Worm (Caenorhabditis elegans) whole organism, young adult: Measurements from ENCODE around the gene fbxb-10.

Source experiments
- D2030.7 ChIP-seq: fragments of 200-800 bp; sonication (Bioruptor generic); IDR thresholded peaks from 2 replicates; pipeline ENCODE4 v1.3.6; 2022; ENCODE audit warnings: missing genetic modification reagents, missing genetic modification characterization, missing compliant biosample characterization
- F10E7.11 ChIP-seq: sonication (generic microtip); optimal IDR thresholded peaks from 2 replicates; lab custom pipeline; 2017; ENCODE audit warnings: mild to moderate bottlenecking, missing genetic modification characterization, moderate library complexity, missing compliant biosample characterization
- F22D6.2 ChIP-seq: sonication (generic microtip); optimal IDR thresholded peaks from 2 replicates; lab custom pipeline; 2016; ENCODE audit warnings: mild to moderate bottlenecking, missing genetic modification characterization, missing compliant biosample characterization
- Y56A3A.18 ChIP-seq: fragments of 200-800 bp; sonication (Bioruptor generic); IDR thresholded peaks from 2 replicates; pipeline ENCODE4 v1.3.6; 2022; ENCODE audit warnings: missing genetic modification reagents, missing genetic modification characterization, missing compliant biosample characterization
- Y95B8A.8 ChIP-seq: fragments of 200-800 bp; sonication (Bioruptor generic); IDR thresholded peaks from 2 replicates; pipeline ENCODE4 v1.3.6; 2022; ENCODE audit warnings: missing genetic modification reagents, missing genetic modification characterization, missing compliant biosample characterization
- akir-1 ChIP-seq: fragments of 200-800 bp; sonication (Bioruptor generic); optimal IDR thresholded peaks from 2 replicates; lab custom pipeline; 2018; ENCODE audit warnings: mild to moderate bottlenecking, missing genetic modification characterization, moderate library complexity, missing compliant biosample characterization
- atf-7 ChIP-seq: sonication (generic microtip); optimal IDR thresholded peaks from 2 replicates; lab custom pipeline; 2017; ENCODE audit warnings: mild to moderate bottlenecking, missing genetic modification characterization, missing compliant biosample characterization
- ccch-3 ChIP-seq: fragments of 200-800 bp; sonication (Bioruptor generic); optimal IDR thresholded peaks from 2 replicates; lab custom pipeline; 2018; ENCODE audit warnings: mild to moderate bottlenecking, missing genetic modification characterization, missing compliant biosample characterization
- cebp-1 ChIP-seq, 2 experiments: fragments of 200-800 bp in 1 of 2; sonication (Bioruptor generic) in 1 of 2; sonication (generic microtip) in 1 of 2; IDR thresholded peaks in 1 of 2; optimal IDR thresholded peaks in 1 of 2; 2 replicates each; pipeline versions ENCODE4 v1.3.6 to Lab custom; 2017 to 2022; ENCODE audit warnings: missing compliant biosample characterization in 2 of 2, missing genetic modification characterization in 2 of 2, mild to moderate bottlenecking in 1 of 2, missing genetic modification reagents in 1 of 2, moderate library complexity in 1 of 2
- ceh-40 ChIP-seq: fragments of 200-800 bp; sonication (Bioruptor generic); IDR thresholded peaks from 2 replicates; pipeline ENCODE4 v1.3.6; 2022; ENCODE audit warnings: missing genetic modification characterization, missing compliant biosample characterization
- chd-7 ChIP-seq: sonication (generic microtip); optimal IDR thresholded peaks from 2 replicates; lab custom pipeline; 2016; ENCODE audit warnings: mild to moderate bottlenecking, missing genetic modification characterization, moderate library complexity, missing compliant biosample characterization
- dpl-1 ChIP-seq: fragments of 150-350 bp; optimal IDR thresholded peaks from 2 replicates; lab custom pipeline; 2014; ENCODE audit warnings: missing biosample characterization, missing genetic modification reagents, missing genetic modification characterization
- hlh-26 ChIP-seq: fragments of 200-800 bp; sonication (Bioruptor generic); conservative IDR thresholded peaks from 2 replicates; pipeline ENCODE4 v1.3.6; 2022; ENCODE audit warnings: missing genetic modification reagents, missing genetic modification characterization, missing compliant biosample characterization
- hmg-1.2 ChIP-seq: fragments of 200-800 bp; sonication (Bioruptor generic); IDR thresholded peaks from 2 replicates; pipeline ENCODE4 v1.3.6; 2022; ENCODE audit warnings: missing genetic modification reagents, missing genetic modification characterization, missing compliant biosample characterization
- hrde-1 ChIP-seq: sonication (generic microtip); optimal IDR thresholded peaks from 2 replicates; lab custom pipeline; 2016; ENCODE audit warnings: missing genetic modification characterization, mild to moderate bottlenecking, missing compliant biosample characterization, moderate library complexity, missing genotype, missing genetic modification reagents, borderline replicate concordance
- lsy-27 ChIP-seq: sonication (generic microtip); optimal IDR thresholded peaks from 2 replicates; lab custom pipeline; 2017; ENCODE audit warnings: missing genetic modification characterization, mild to moderate bottlenecking, missing compliant biosample characterization, antibody characterized with exemption, missing genotype, borderline replicate concordance; ENCODE audit not compliant: insufficient read depth
- madf-6 ChIP-seq: fragments of 200-800 bp; sonication (Bioruptor generic); IDR thresholded peaks from 2 replicates; pipeline ENCODE4 v1.3.6; 2022; ENCODE audit warnings: missing genetic modification reagents, missing genetic modification characterization, missing compliant biosample characterization
- mcd-1 ChIP-seq: fragments of 200-800 bp; sonication (Bioruptor generic); IDR thresholded peaks from 2 replicates; pipeline ENCODE4 v1.3.6; 2022; ENCODE audit warnings: missing genetic modification reagents, missing genetic modification characterization, missing compliant biosample characterization
- mel-28 ChIP-seq: sonication (generic microtip); optimal IDR thresholded peaks from 2 replicates; lab custom pipeline; 2016; ENCODE audit warnings: borderline replicate concordance, mild to moderate bottlenecking, missing genetic modification characterization, missing compliant biosample characterization
- nfya-2 ChIP-seq: fragments of 200-800 bp; sonication (Bioruptor generic); IDR thresholded peaks from 2 replicates; pipeline ENCODE4 v1.3.6; 2022; ENCODE audit warnings: missing genetic modification reagents, missing genetic modification characterization, missing compliant biosample characterization
- nfyb-1 ChIP-seq: fragments of 200-800 bp; sonication (Bioruptor generic); IDR thresholded peaks from 2 replicates; pipeline ENCODE4 v1.3.6; 2022; ENCODE audit warnings: missing genetic modification reagents, missing genetic modification characterization, missing compliant biosample characterization
- nhr-27 ChIP-seq: fragments of 200-800 bp; sonication (Bioruptor generic); optimal IDR thresholded peaks from 2 replicates; lab custom pipeline; 2018; ENCODE audit warnings: mild to moderate bottlenecking, missing genetic modification characterization, moderate library complexity, missing compliant biosample characterization
- nhr-80 ChIP-seq: sonication (generic microtip); optimal IDR thresholded peaks from 2 replicates; lab custom pipeline; 2016; ENCODE audit warnings: missing genetic modification characterization, missing compliant biosample characterization
- pha-4 ChIP-seq: fragments of 150-350 bp; sonication (generic microtip); optimal IDR thresholded peaks from 2 replicates; lab custom pipeline; 2014; ENCODE audit warnings: missing biosample characterization, missing genetic modification reagents, missing genetic modification characterization
- rec-8 ChIP-seq, 2 experiments: sonication (generic microtip); optimal IDR thresholded peaks; 2 replicates each; lab custom pipeline; 2016; ENCODE audit warnings: mild to moderate bottlenecking in 2 of 2, missing genetic modification characterization in 2 of 2, missing genetic modification reagents in 2 of 2, missing genotype in 2 of 2, missing biosample characterization in 1 of 2, missing compliant biosample characterization in 1 of 2, moderate library complexity in 1 of 2
- repo-1 ChIP-seq: sonication (generic microtip); optimal IDR thresholded peaks from 2 replicates; lab custom pipeline; 2017; ENCODE audit warnings: mild to moderate bottlenecking, missing genetic modification characterization, missing compliant biosample characterization
- snpc-4 ChIP-seq, 5 experiments: fragments of 150-350 bp in 1 of 5; sonication (generic microtip) in 4 of 5; optimal IDR thresholded peaks; 2 replicates each; lab custom pipeline; 2014 to 2018; ENCODE audit warnings: missing genetic modification characterization in 5 of 5, missing biosample characterization in 3 of 5, antibody characterized with exemption in 2 of 5, mild to moderate bottlenecking in 2 of 5, missing compliant biosample characterization in 2 of 5, missing genotype in 2 of 5, moderate library complexity in 2 of 5, missing genetic modification reagents in 1 of 5
- sptf-2 ChIP-seq: fragments of 200-800 bp; sonication (Bioruptor generic); optimal IDR thresholded peaks from 2 replicates; lab custom pipeline; 2018; ENCODE audit warnings: mild to moderate bottlenecking, missing genetic modification characterization, missing compliant biosample characterization
- unc-130 ChIP-seq: sonication (generic microtip); optimal IDR thresholded peaks from 2 replicates; lab custom pipeline; 2016; ENCODE audit warnings: missing genetic modification reagents, missing genetic modification characterization, missing compliant biosample characterization
- zim-3 ChIP-seq: sonication (generic microtip); optimal IDR thresholded peaks from 2 replicates; lab custom pipeline; 2017; ENCODE audit warnings: mild to moderate bottlenecking, missing genetic modification characterization, moderate library complexity, missing compliant biosample characterization
- ztf-26 ChIP-seq: sonication (generic microtip); optimal IDR thresholded peaks from 2 replicates; lab custom pipeline; 2017; ENCODE audit warnings: missing genetic modification characterization, missing compliant biosample characterization
- ztf-28 ChIP-seq: fragments of 200-800 bp; sonication (Bioruptor generic); IDR thresholded peaks from 2 replicates; pipeline ENCODE4 v1.3.6; 2022; ENCODE audit warnings: missing genetic modification reagents, missing genetic modification characterization, missing compliant biosample characterization

fbxb-10 gene

ce11 chrII:1848109-1848508 is 29.9 kb upstream of the fbxb-10 start, which contains the start of gene fbxb-97:
Gene fbxb-97 (minus strand): TSS chrII:1848161.
- no peak for TF ChIP-seq nhr-27 (tag; lab: Kevin White, UChicago)
- TF ChIP-seq ztf-28 (GFP tag; lab: Robert Waterston, UW), result no peak
- no peak for TF ChIP-seq atf-7 (tag; lab: Kevin White, UChicago)
- no peak for TF ChIP-seq cebp-1 (GFP tag; IDR thresholded peaks at IDR 0.05; lab: Robert Waterston, UW)
- TF ChIP-seq cebp-1 (tag; optimal IDR thresholded peaks at IDR 0.05; lab: Kevin White, UChicago), result no peak
- TF ChIP-seq D2030.7, result no peak
- TF ChIP-seq F10E7.11, result no peak
- peak; percentile 42; the same call in 1 of the 2 replicates for TF ChIP-seq madf-6
- TF ChIP-seq zim-3, result no peak
- peak; percentile 20; the same call in 1 of the 2 replicates for TF ChIP-seq hmg-1.2 (GFP tag; lab: Robert Waterston, UW)

DNA sequence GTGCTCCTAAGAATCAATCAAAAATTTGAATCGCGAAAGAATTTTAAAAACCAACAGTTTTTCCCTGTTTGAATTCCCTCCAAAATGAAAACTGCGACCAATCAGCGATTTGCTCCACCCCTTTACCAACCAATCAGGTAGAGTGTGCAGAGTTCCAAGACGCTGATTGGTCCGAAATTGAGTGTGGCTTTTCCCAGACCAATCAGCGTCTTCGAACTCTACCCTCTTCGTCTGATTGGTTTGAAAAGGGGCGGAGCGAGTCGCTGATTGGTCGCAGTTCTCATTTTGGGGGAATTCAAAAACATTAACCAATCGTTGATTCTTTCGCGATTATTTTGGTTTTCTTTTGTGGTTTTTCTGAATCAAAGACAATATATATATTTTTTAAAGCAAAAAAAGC is 26.4 kb upstream of the fbxb-10 start:
- TF ChIP-seq nfya-2 (GFP tag; lab: Robert Waterston, UW) (no peak), nfyb-1 (peak; percentile 58; the same call in 1 of the 2 replicates), mel-28 (tag; lab: Kevin White, UChicago) (no peak), ceh-40 (no peak), lsy-27 (no peak), dpl-1 (GFP tag; lab: Kevin White, UChicago) (no peak)

DNA sequence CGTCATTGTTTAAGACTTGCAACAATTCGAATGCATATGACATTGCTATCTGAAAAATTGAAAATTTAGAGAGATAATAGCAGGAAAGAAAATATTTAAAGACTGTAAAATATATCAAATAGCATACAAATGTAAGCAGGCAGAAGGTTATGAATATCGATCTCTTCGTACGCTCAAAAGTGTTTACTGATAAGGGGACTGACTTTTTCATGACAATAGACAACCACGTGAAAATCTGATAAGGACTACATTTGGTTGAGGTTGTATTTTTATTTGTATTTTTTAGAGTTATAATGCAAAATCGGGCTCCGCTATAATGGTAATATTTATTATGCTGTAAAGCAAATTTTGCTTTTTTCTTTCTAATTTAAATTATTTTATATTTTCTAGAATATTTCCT is 24.7 kb upstream of the fbxb-10 start, which contains the start of the genes C52E2.5 and C52E2.4:
C52E2.5 (minus strand) TSS at position 43 of the 400 bp plus-strand sequence.
C52E2.4 (plus strand) TSS at position 252 of the 400 bp plus-strand sequence.
- TF ChIP-seq F22D6.2 (tag; lab: Kevin White, UChicago) (no peak), nhr-80 (tag; lab: Kevin White, UChicago) (peak; percentile 60)

DNA sequence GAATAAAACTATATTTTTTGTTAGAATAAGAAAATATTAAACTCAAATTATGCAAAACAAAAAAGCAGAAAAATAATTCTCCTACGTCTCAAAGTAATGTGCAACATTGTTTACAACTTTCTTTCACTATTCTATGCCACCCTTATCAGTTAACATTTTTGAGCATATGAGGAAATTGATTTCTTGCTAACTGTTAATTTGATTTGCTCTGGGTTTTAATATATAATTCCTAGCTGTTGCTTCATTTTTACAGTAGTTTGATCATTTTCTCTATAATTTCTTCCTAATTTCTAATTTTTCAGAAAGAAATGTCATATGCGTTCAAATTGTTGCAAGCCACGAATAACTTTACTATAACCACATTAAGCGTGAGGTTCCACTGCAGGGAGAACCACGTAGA is 18.0 kb upstream of the fbxb-10 start, which contains the start of gene T08E11.1:
T08E11.1 (plus strand) TSS at position 301 of the 400 bp plus-strand sequence.
- TF ChIP-seq repo-1 (tag; lab: Kevin White, UChicago), result no peak
- TF ChIP-seq snpc-4 (GFP tag; optimal IDR thresholded peaks at IDR 0.05; lab: Kevin White, UChicago), result no peak
- no peak for TF ChIP-seq snpc-4 (tag; optimal IDR thresholded peaks at IDR 0.05; lab: Kevin White, UChicago)
- no peak for TF ChIP-seq ceh-40
- no peak for TF ChIP-seq rec-8 (tag; optimal IDR thresholded peaks at IDR 0.05; lab: Kevin White, UChicago)
- no peak for TF ChIP-seq chd-7 (tag; lab: Kevin White, UChicago)
- TF ChIP-seq nfyb-1, result no peak
- TF ChIP-seq ztf-26 (tag; lab: Kevin White, UChicago), result no peak
- TF ChIP-seq hlh-26 (GFP tag; lab: Robert Waterston, UW), result no peak
- no peak for TF ChIP-seq Y95B8A.8 (GFP tag; lab: Robert Waterston, UW)
- no peak for TF ChIP-seq akir-1 (GFP tag; lab: Kevin White, UChicago)
- TF ChIP-seq sptf-2 (GFP tag; lab: Kevin White, UChicago), result no peak
- TF ChIP-seq pha-4 (tag; lab: Kevin White, UChicago), result no peak
- no peak for TF ChIP-seq mcd-1 (GFP tag; lab: Robert Waterston, UW)
- TF ChIP-seq Y56A3A.18 (GFP tag; lab: Robert Waterston, UW), result no peak
- no peak for TF ChIP-seq ccch-3
- no peak for TF ChIP-seq hrde-1 (tag; lab: Kevin White, UChicago)
- TF ChIP-seq unc-130 (GFP tag; lab: Kevin White, UChicago), result no peak
